Worm (Caenorhabditis elegans): ENCODE data around the gene fbxa-80.
"Not testable (repeated sequence)": the region's sequence is repeated elsewhere in the genome, so short reads cannot be mapped to it uniquely, and the experiment has no call there.

Gene fbxa-80

ce11 chrIII:1315038-1315437 is at the start of gene fbxa-80, which contains the start of gene fbxa-19:
fbxa-80 (minus strand) TSS chrIII:1315210.
fbxa-19 (plus strand) TSS chrIII:1315401.
- TF ChIP-seq nhr-80 (tag; optimal IDR thresholded peaks at IDR 0.05) (peak; percentile 43), ztf-26 (tag; optimal IDR thresholded peaks at IDR 0.05) (no peak)

DNA sequence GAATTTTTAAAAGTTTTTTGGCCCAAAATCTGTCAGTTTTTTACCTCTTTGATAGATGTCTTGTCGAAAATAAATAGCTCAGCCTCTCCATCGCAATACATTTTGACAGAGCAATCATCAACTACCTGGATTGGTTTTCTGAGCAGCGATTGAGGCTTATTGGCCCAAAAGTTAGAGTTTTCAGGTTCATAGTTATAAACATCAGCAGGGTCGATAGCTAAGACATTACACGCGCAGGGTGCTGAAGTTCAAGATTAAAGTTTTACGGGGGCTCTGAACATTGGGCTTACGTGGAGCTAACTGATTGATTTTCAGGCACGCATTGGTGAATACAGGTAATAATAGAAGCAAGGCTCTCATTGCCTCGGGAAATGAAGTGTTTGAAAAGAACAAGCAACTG is 44.7 kb upstream of the fbxa-80 start, which contains the start of gene Y82E9BR.9:
Gene Y82E9BR.9, minus strand, starts transcription at position 101 of the 400 bp plus-strand sequence.
- TF ChIP-seq somi-1 (GFP tag; optimal IDR thresholded peaks at IDR 0.05) (no peak), him-1 (tag; optimal IDR thresholded peaks at IDR 0.05) (no peak), attf-3 (GFP tag; conservative IDR thresholded peaks at IDR 0.05) (no peak), ztf-18 (tag; optimal IDR thresholded peaks at IDR 0.05) (no peak), ztf-6 (GFP tag; IDR thresholded peaks at IDR 0.05) (no peak), F57C9.4 (tag; optimal IDR thresholded peaks at IDR 0.05) (no peak), ztf-22 (GFP tag; optimal IDR thresholded peaks at IDR 0.05) (no peak), die-1 (tag; optimal IDR thresholded peaks at IDR 0.05) (no peak), fkh-3 (tag; optimal IDR thresholded peaks at IDR 0.05) (no peak), lir-1 (GFP tag; conservative IDR thresholded peaks at IDR 0.05) (no peak), B0261.1 (tag; optimal IDR thresholded peaks at IDR 0.05) (no peak), let-607 (tag; optimal IDR thresholded peaks at IDR 0.05) (no peak), tbx-9 (tag; optimal IDR thresholded peaks at IDR 0.05; ENCODE audit: borderline replicate concordance) (no peak), nhr-80 (tag; optimal IDR thresholded peaks at IDR 0.05) (no peak), aptf-3 (GFP tag; IDR thresholded peaks at IDR 0.05) (no peak), egl-44 (GFP tag; IDR thresholded peaks at IDR 0.05) (no peak), attf-6 (GFP tag; IDR thresholded peaks at IDR 0.05) (no peak), atf-7 (tag; optimal IDR thresholded peaks at IDR 0.05) (no peak), lsy-27 (tag; optimal IDR thresholded peaks at IDR 0.05; ENCODE audit: borderline replicate concordance, insufficient read depth) (no peak), T26A5.8 (tag; optimal IDR thresholded peaks at IDR 0.05) (no peak)

DNA sequence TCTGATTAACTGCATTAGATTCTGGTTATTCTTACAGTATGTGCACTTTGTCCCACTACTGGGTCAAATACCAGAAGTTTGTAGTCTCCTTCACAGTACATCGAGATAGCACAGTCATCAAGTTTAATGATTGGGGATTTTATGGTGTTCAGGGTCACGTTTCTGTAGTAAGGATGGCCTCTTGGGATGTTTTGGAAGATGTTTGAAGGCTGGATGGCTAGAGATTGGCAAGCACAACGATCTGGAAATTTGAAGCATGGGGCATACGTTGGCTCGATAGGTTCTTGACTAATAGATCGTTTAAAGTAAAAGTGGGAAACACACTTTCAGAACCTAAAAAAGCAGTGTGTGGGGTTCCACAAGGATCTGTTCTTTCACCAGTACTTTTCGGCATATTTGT is 43.0 kb upstream of the fbxa-80 start, which contains the start of gene Y82E9BR.8:
Gene Y82E9BR.8, minus strand, starts transcription at position 101 of the 400 bp plus-strand sequence.
- not testable (repeated sequence) for TF ChIP-seq snpc-1.3 (tag; optimal IDR thresholded peaks at IDR 0.05; ENCODE audit: insufficient read depth); snpc-4 (GFP tag; optimal IDR thresholded peaks at IDR 0.05); snpc-4 (tag; optimal IDR thresholded peaks at IDR 0.05); sea-2 (GFP tag; IDR thresholded peaks at IDR 0.05)

DNA sequence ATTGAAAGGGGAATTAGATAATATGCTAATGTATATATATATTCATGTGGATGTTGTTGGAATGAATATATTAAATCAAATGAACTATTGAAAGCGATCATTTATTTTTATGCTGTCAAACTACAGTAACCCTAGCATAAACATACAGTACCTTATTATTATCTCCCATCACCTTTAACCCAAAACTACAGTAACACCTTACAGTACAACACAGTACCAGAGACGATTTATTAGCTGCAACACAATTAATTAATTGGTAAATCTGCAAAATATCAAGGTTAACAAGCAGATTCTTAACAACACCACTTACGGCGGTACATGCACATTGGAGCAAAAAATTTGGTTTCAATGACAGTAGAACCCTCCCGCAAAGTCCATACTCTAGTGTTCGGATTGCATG is 40.3 kb upstream of the fbxa-80 start, which contains the start of gene Y82E9BL.1:
Gene Y82E9BL.1, minus strand, starts transcription at position 101 of the 400 bp plus-strand sequence.
- TF ChIP-seq fkh-3 (tag; optimal IDR thresholded peaks at IDR 0.05) (no peak), atf-7 (tag; optimal IDR thresholded peaks at IDR 0.05) (no peak), ets-4 (GFP tag; optimal IDR thresholded peaks at IDR 0.05) (no peak), madf-10 (tag; optimal IDR thresholded peaks at IDR 0.05) (no peak)

ce11 chrIII:1354523-1354922 is 39.5 kb upstream of the fbxa-80 start:
- no peak for TF ChIP-seq lag-1 (GFP tag; IDR thresholded peaks at IDR 0.05)
- TF ChIP-seq sptf-2 (GFP tag; optimal IDR thresholded peaks at IDR 0.05) = no peak
- TF ChIP-seq die-1 (tag; optimal IDR thresholded peaks at IDR 0.05) = peak; percentile 25
- peak; percentile 49 for TF ChIP-seq rpc-1 (optimal IDR thresholded peaks at IDR 0.05)
- TF ChIP-seq rpc-1 (tag; optimal IDR thresholded peaks at IDR 0.05) = peak; percentile 72
- TF ChIP-seq him-1 (tag; optimal IDR thresholded peaks at IDR 0.05) = peak; percentile 33
- TF ChIP-seq tbp1 (GFP tag; optimal IDR thresholded peaks at IDR 0.05) = peak; percentile 85
- peak; percentile 68 for TF ChIP-seq B0261.1 (tag; optimal IDR thresholded peaks at IDR 0.05)
- peak; percentile 25 for TF ChIP-seq snpc-1.1 (tag; optimal IDR thresholded peaks at IDR 0.05; ENCODE audit: insufficient read depth)
- TF ChIP-seq lin-26 (GFP tag; IDR thresholded peaks at IDR 0.05) = peak; percentile 64; the same call in 1 of the 2 replicates
- 0 out of 2 replicates have a peak, but pooled peaks have one; percentile 36 for TF ChIP-seq nfyb-1 (GFP tag; IDR thresholded peaks at IDR 0.05)
